Worm (Caenorhabditis elegans) whole organism, young adult: Measurements from ENCODE around the gene rpt-3.

Experiments used
- C17E4.6 ChIP-seq: fragments of 200-800 bp; sonication (Bioruptor generic); IDR thresholded peaks from 2 replicates; pipeline ENCODE4 v1.3.6; 2022; ENCODE audit warnings: missing genetic modification reagents, missing genetic modification characterization, missing compliant biosample characterization
- D2030.7 ChIP-seq: fragments of 200-800 bp; sonication (Bioruptor generic); IDR thresholded peaks from 2 replicates; pipeline ENCODE4 v1.3.6; 2022; ENCODE audit warnings: missing genetic modification reagents, missing genetic modification characterization, missing compliant biosample characterization
- F22D6.2 ChIP-seq: sonication (generic microtip); optimal IDR thresholded peaks from 2 replicates; lab custom pipeline; 2016; ENCODE audit warnings: mild to moderate bottlenecking, missing genetic modification characterization, missing compliant biosample characterization
- F33H1.4 ChIP-seq: fragments of 200-800 bp; sonication (Bioruptor generic); IDR thresholded peaks from 2 replicates; pipeline ENCODE4 v1.3.6; 2022; ENCODE audit warnings: missing genetic modification reagents, missing genetic modification characterization, missing compliant biosample characterization
- F39B2.1 ChIP-seq: fragments of 200-800 bp; sonication (Bioruptor generic); IDR thresholded peaks from 2 replicates; pipeline ENCODE4 v1.3.6; 2022; ENCODE audit warnings: missing genetic modification reagents, missing genetic modification characterization, missing compliant biosample characterization
- F49E8.2 ChIP-seq: sonication (generic microtip); optimal IDR thresholded peaks from 3 replicates; lab custom pipeline; 2017; ENCODE audit warnings: missing genetic modification characterization, mild to moderate bottlenecking, missing compliant biosample characterization, antibody characterized with exemption, moderate library complexity; ENCODE audit not compliant: insufficient read depth
- F52B5.7 ChIP-seq: sonication (generic microtip); optimal IDR thresholded peaks from 2 replicates; lab custom pipeline; 2016; ENCODE audit warnings: mild to moderate bottlenecking, missing genetic modification characterization, missing compliant biosample characterization
- F55B11.4 ChIP-seq: sonication (generic microtip); optimal IDR thresholded peaks from 2 replicates; lab custom pipeline; 2016; ENCODE audit warnings: missing compliant biosample characterization, missing genetic modification characterization, borderline replicate concordance; ENCODE audit not compliant: insufficient read depth
- T07F8.4 ChIP-seq: sonication (generic microtip); optimal IDR thresholded peaks from 2 replicates; lab custom pipeline; 2016; ENCODE audit warnings: mild to moderate bottlenecking, missing genetic modification characterization, moderate library complexity, missing compliant biosample characterization
- T26A5.8 ChIP-seq: sonication (generic microtip); optimal IDR thresholded peaks from 2 replicates; lab custom pipeline; 2016; ENCODE audit warnings: missing genetic modification characterization, missing compliant biosample characterization
- Y56A3A.18 ChIP-seq: fragments of 200-800 bp; sonication (Bioruptor generic); IDR thresholded peaks from 2 replicates; pipeline ENCODE4 v1.3.6; 2022; ENCODE audit warnings: missing genetic modification reagents, missing genetic modification characterization, missing compliant biosample characterization
- Y67H2A.10 ChIP-seq: fragments of 200-800 bp; sonication (Bioruptor generic); conservative IDR thresholded peaks from 2 replicates; pipeline ENCODE4 v1.3.6; 2022; ENCODE audit warnings: missing genetic modification reagents, missing genetic modification characterization, missing compliant biosample characterization
- Y79H2A.3 ChIP-seq: fragments of 200-800 bp; sonication (Bioruptor generic); conservative IDR thresholded peaks from 2 replicates; pipeline ENCODE4 v1.3.6; 2022; ENCODE audit warnings: missing genetic modification reagents, missing genetic modification characterization, missing compliant biosample characterization
- Y95B8A.8 ChIP-seq: fragments of 200-800 bp; sonication (Bioruptor generic); IDR thresholded peaks from 2 replicates; pipeline ENCODE4 v1.3.6; 2022; ENCODE audit warnings: missing genetic modification reagents, missing genetic modification characterization, missing compliant biosample characterization
- ZK185.1 ChIP-seq: sonication (generic microtip); optimal IDR thresholded peaks from 2 replicates; lab custom pipeline; 2016; ENCODE audit warnings: mild to moderate bottlenecking, missing genetic modification characterization, missing compliant biosample characterization; ENCODE audit not compliant: poor library complexity, severe bottlenecking
- athp-1 ChIP-seq: sonication (generic microtip); optimal IDR thresholded peaks from 2 replicates; lab custom pipeline; 2017; ENCODE audit warnings: mild to moderate bottlenecking, missing genetic modification characterization, missing compliant biosample characterization
- bed-1 ChIP-seq: fragments of 200-800 bp; sonication (Bioruptor generic); IDR thresholded peaks from 2 replicates; pipeline ENCODE4 v1.3.6; 2022; ENCODE audit warnings: missing genetic modification reagents, missing genetic modification characterization, missing compliant biosample characterization
- bed-2 ChIP-seq: fragments of 200-800 bp; sonication (Bioruptor generic); IDR thresholded peaks from 2 replicates; pipeline ENCODE4 v1.3.6; 2022; ENCODE audit warnings: missing genetic modification reagents, missing genetic modification characterization, missing compliant biosample characterization
- ceh-100 ChIP-seq: fragments of 200-800 bp; sonication (Bioruptor generic); IDR thresholded peaks from 2 replicates; pipeline ENCODE4 v1.3.6; 2022; ENCODE audit warnings: missing genetic modification reagents, missing genetic modification characterization, missing compliant biosample characterization
- ceh-58 ChIP-seq: fragments of 200-800 bp; sonication (Bioruptor generic); IDR thresholded peaks from 2 replicates; pipeline ENCODE4 v1.3.6; 2022; ENCODE audit warnings: missing genetic modification characterization, missing compliant biosample characterization
- ceh-79 ChIP-seq: sonication (generic microtip); optimal IDR thresholded peaks from 2 replicates; lab custom pipeline; 2017; ENCODE audit warnings: mild to moderate bottlenecking, missing genetic modification characterization, missing compliant biosample characterization
- ceh-91 ChIP-seq: fragments of 200-800 bp; sonication (Bioruptor generic); IDR thresholded peaks from 2 replicates; pipeline ENCODE4 v1.3.6; 2022; ENCODE audit warnings: missing genetic modification reagents, missing genetic modification characterization, missing compliant biosample characterization
- dpff-1 ChIP-seq: sonication (generic microtip); optimal IDR thresholded peaks from 2 replicates; lab custom pipeline; 2017; ENCODE audit warnings: mild to moderate bottlenecking, missing genetic modification characterization, missing compliant biosample characterization
- dpl-1 ChIP-seq: fragments of 150-350 bp; optimal IDR thresholded peaks from 2 replicates; lab custom pipeline; 2014; ENCODE audit warnings: missing biosample characterization, missing genetic modification reagents, missing genetic modification characterization
- efl-1 ChIP-seq: fragments of 150-350 bp; optimal IDR thresholded peaks from 2 replicates; lab custom pipeline; 2014; ENCODE audit warnings: missing biosample characterization, missing genetic modification reagents, missing genetic modification characterization
- ets-4 ChIP-seq: fragments of 200-800 bp; sonication (Bioruptor generic); optimal IDR thresholded peaks from 2 replicates; lab custom pipeline; 2018; ENCODE audit warnings: mild to moderate bottlenecking, missing genetic modification characterization, missing compliant biosample characterization
- hlh-12 ChIP-seq: sonication (generic microtip); optimal IDR thresholded peaks from 2 replicates; lab custom pipeline; 2016; ENCODE audit warnings: missing genetic modification characterization, missing compliant biosample characterization
- hmg-1.2 ChIP-seq: fragments of 200-800 bp; sonication (Bioruptor generic); IDR thresholded peaks from 2 replicates; pipeline ENCODE4 v1.3.6; 2022; ENCODE audit warnings: missing genetic modification reagents, missing genetic modification characterization, missing compliant biosample characterization
- let-607 ChIP-seq, 2 experiments: fragments of 200-800 bp in 1 of 2; sonication (Bioruptor generic) in 1 of 2; sonication (generic microtip) in 1 of 2; optimal IDR thresholded peaks; 2 replicates each; lab custom pipeline; 2016 to 2018; ENCODE audit warnings: mild to moderate bottlenecking in 2 of 2, missing compliant biosample characterization in 2 of 2, missing genetic modification characterization in 2 of 2, moderate library complexity in 2 of 2, missing genotype in 1 of 2
- lin-54 ChIP-seq: fragments of 200-800 bp; sonication (Bioruptor generic); optimal IDR thresholded peaks from 2 replicates; lab custom pipeline; 2018; ENCODE audit warnings: mild to moderate bottlenecking, missing genetic modification characterization, missing compliant biosample characterization
- lsy-27 ChIP-seq: sonication (generic microtip); optimal IDR thresholded peaks from 2 replicates; lab custom pipeline; 2017; ENCODE audit warnings: missing genetic modification characterization, mild to moderate bottlenecking, missing compliant biosample characterization, antibody characterized with exemption, missing genotype, borderline replicate concordance; ENCODE audit not compliant: insufficient read depth
- madf-3 ChIP-seq: fragments of 200-800 bp; sonication (Bioruptor generic); IDR thresholded peaks from 2 replicates; pipeline ENCODE4 v1.3.6; 2022; ENCODE audit warnings: missing genetic modification reagents, missing genetic modification characterization, missing compliant biosample characterization
- nfya-1 ChIP-seq: sonication (generic microtip); optimal IDR thresholded peaks from 2 replicates; lab custom pipeline; 2017; ENCODE audit warnings: antibody characterized with exemption, missing compliant biosample characterization, missing genetic modification characterization, borderline replicate concordance; ENCODE audit not compliant: insufficient read depth
- nfya-2 ChIP-seq: fragments of 200-800 bp; sonication (Bioruptor generic); IDR thresholded peaks from 2 replicates; pipeline ENCODE4 v1.3.6; 2022; ENCODE audit warnings: missing genetic modification reagents, missing genetic modification characterization, missing compliant biosample characterization
- nhr-179 ChIP-seq: sonication (generic microtip); optimal IDR thresholded peaks from 2 replicates; lab custom pipeline; 2016; ENCODE audit warnings: mild to moderate bottlenecking, missing genetic modification characterization, missing compliant biosample characterization
- nhr-27 ChIP-seq: fragments of 200-800 bp; sonication (Bioruptor generic); optimal IDR thresholded peaks from 2 replicates; lab custom pipeline; 2018; ENCODE audit warnings: mild to moderate bottlenecking, missing genetic modification characterization, moderate library complexity, missing compliant biosample characterization
- pha-4 ChIP-seq: fragments of 150-350 bp; sonication (generic microtip); optimal IDR thresholded peaks from 2 replicates; lab custom pipeline; 2014; ENCODE audit warnings: missing biosample characterization, missing genetic modification reagents, missing genetic modification characterization
- rcor-1 ChIP-seq: fragments of 200-800 bp; sonication (Bioruptor generic); IDR thresholded peaks from 2 replicates; pipeline ENCODE4 v1.3.6; 2022; ENCODE audit warnings: missing genetic modification reagents, missing genetic modification characterization, missing compliant biosample characterization
- rpc-1 ChIP-seq, 2 experiments: fragments of 150-350 bp in 1 of 2; sonication (generic microtip) in 1 of 2; optimal IDR thresholded peaks; 2 replicates each; lab custom pipeline; 2014 to 2018; ENCODE audit warnings: missing biosample characterization in 1 of 2, missing genetic modification characterization in 1 of 2, missing genetic modification reagents in 1 of 2, missing genotype in 1 of 2
- sdz-38 ChIP-seq: sonication (generic microtip); optimal IDR thresholded peaks from 2 replicates; lab custom pipeline; 2016; ENCODE audit warnings: missing genotype, missing genetic modification characterization, missing compliant biosample characterization
- snpc-1.3 ChIP-seq: sonication (generic microtip); optimal IDR thresholded peaks from 2 replicates; lab custom pipeline; 2017; ENCODE audit warnings: missing genetic modification characterization, mild to moderate bottlenecking, missing compliant biosample characterization, antibody characterized with exemption, moderate library complexity, missing genotype, missing genetic modification reagents; ENCODE audit not compliant: insufficient read depth
- snpc-4 ChIP-seq, 5 experiments: fragments of 150-350 bp in 1 of 5; sonication (generic microtip) in 4 of 5; optimal IDR thresholded peaks; 2 replicates each; lab custom pipeline; 2014 to 2018; ENCODE audit warnings: missing genetic modification characterization in 5 of 5, missing biosample characterization in 3 of 5, antibody characterized with exemption in 2 of 5, mild to moderate bottlenecking in 2 of 5, missing compliant biosample characterization in 2 of 5, missing genotype in 2 of 5, moderate library complexity in 2 of 5, missing genetic modification reagents in 1 of 5
- somi-1 ChIP-seq: fragments of 200-800 bp; sonication (Bioruptor generic); optimal IDR thresholded peaks from 2 replicates; lab custom pipeline; 2018; ENCODE audit warnings: mild to moderate bottlenecking, missing genetic modification characterization, missing compliant biosample characterization
- unc-62 ChIP-seq: fragments of 150-350 bp; optimal IDR thresholded peaks from 2 replicates; lab custom pipeline; 2014; ENCODE audit warnings: missing biosample characterization, missing genetic modification reagents, missing genetic modification characterization
- ztf-6 ChIP-seq: fragments of 200-800 bp; sonication (Bioruptor generic); IDR thresholded peaks from 2 replicates; pipeline ENCODE4 v1.3.6; 2022; ENCODE audit warnings: missing genetic modification reagents, missing genetic modification characterization, missing compliant biosample characterization

The rpt-3 gene

ce11 chrIII:6442305-6443125 lies 47.1 kb upstream of the rpt-3 start, which contains the start of gene mel-32 (continued):
- TF ChIP-seq F33H1.4 (GFP tag; lab: Robert Waterston, UW): peak; percentile 76
- TF ChIP-seq F22D6.2 (tag; lab: Kevin White, UChicago): no peak
- peak; percentile 64 for TF ChIP-seq ZK185.1 (tag; lab: Kevin White, UChicago)
- no peak for TF ChIP-seq nhr-27 (tag; lab: Kevin White, UChicago)
- TF ChIP-seq madf-3: no peak
- TF ChIP-seq rcor-1 (GFP tag; lab: Robert Waterston, UW): no peak
- TF ChIP-seq C17E4.6 (GFP tag; lab: Robert Waterston, UW): peak; percentile 65; the same call in 1 of the 2 replicates
- 0 out of 2 replicates have a peak, but pooled peaks have one; percentile 72 for TF ChIP-seq Y95B8A.8 (GFP tag; lab: Robert Waterston, UW)
- TF ChIP-seq ets-4 (GFP tag; lab: Kevin White, UChicago): no peak
- no peak for TF ChIP-seq bed-1
- TF ChIP-seq T26A5.8: no peak
- TF ChIP-seq Y56A3A.18 (GFP tag; lab: Robert Waterston, UW): no peak
- TF ChIP-seq F49E8.2: no peak
- no peak for TF ChIP-seq nfya-1 (tag; lab: Kevin White, UChicago)
- no peak for TF ChIP-seq snpc-4 (GFP tag; optimal IDR thresholded peaks at IDR 0.05; lab: Kevin White, UChicago)
- TF ChIP-seq snpc-4 (tag; optimal IDR thresholded peaks at IDR 0.05; lab: Kevin White, UChicago): peak in 1 of 4 experiments; percentile 11
- peak; percentile 89 for TF ChIP-seq dpl-1 (GFP tag; lab: Kevin White, UChicago)
- TF ChIP-seq hmg-1.2: peak; percentile 50; the same call in 1 of the 2 replicates
- TF ChIP-seq sdz-38: no peak
- peak; percentile 80 for TF ChIP-seq lin-54 (GFP tag; lab: Kevin White, UChicago)
- no peak for TF ChIP-seq bed-2 (GFP tag; lab: Robert Waterston, UW)
- no peak for TF ChIP-seq unc-62
- TF ChIP-seq ceh-91 (GFP tag; lab: Robert Waterston, UW): peak; percentile 92
- 0 out of 2 replicates have a peak, but pooled peaks have one; percentile 36 for TF ChIP-seq Y67H2A.10
- TF ChIP-seq dpff-1 (tag; lab: Kevin White, UChicago): no peak
- TF ChIP-seq D2030.7: peak; percentile 91
- peak in 1 of 2 experiments; percentile 21 for TF ChIP-seq let-607 (tag; optimal IDR thresholded peaks at IDR 0.05; lab: Kevin White, UChicago)
- TF ChIP-seq T07F8.4 (tag; lab: Kevin White, UChicago): no peak
- no peak for TF ChIP-seq ztf-6 (GFP tag; lab: Robert Waterston, UW)
- TF ChIP-seq ceh-79 (tag; lab: Kevin White, UChicago): no peak
- TF ChIP-seq nfya-2 (GFP tag; lab: Robert Waterston, UW): no peak
- no peak for TF ChIP-seq F39B2.1 (GFP tag; lab: Robert Waterston, UW)
- no peak for TF ChIP-seq nhr-179 (tag; lab: Kevin White, UChicago)
- TF ChIP-seq pha-4 (tag; lab: Kevin White, UChicago): no peak
- TF ChIP-seq hlh-12 (tag; lab: Kevin White, UChicago): no peak
- peak; percentile 97 for TF ChIP-seq efl-1
- peak; percentile 72; the same call in 1 of the 2 replicates for TF ChIP-seq Y79H2A.3 (GFP tag; lab: Robert Waterston, UW)
- no peak for TF ChIP-seq snpc-1.3 (tag; lab: Kevin White, UChicago)
- TF ChIP-seq somi-1 (GFP tag; lab: Kevin White, UChicago): no peak
- TF ChIP-seq F52B5.7 (tag; lab: Kevin White, UChicago): no peak
- no peak for TF ChIP-seq ceh-58 (GFP tag; lab: Robert Waterston, UW)
- no peak for TF ChIP-seq athp-1 (tag; lab: Kevin White, UChicago)
- no peak for TF ChIP-seq ceh-100 (GFP tag; lab: Robert Waterston, UW)
- no peak for TF ChIP-seq rpc-1 (optimal IDR thresholded peaks at IDR 0.05; lab: Kevin White, UChicago)
- TF ChIP-seq rpc-1 (tag; optimal IDR thresholded peaks at IDR 0.05; lab: Kevin White, UChicago): no peak
- no peak for TF ChIP-seq lsy-27 (tag; lab: Kevin White, UChicago)
- TF ChIP-seq F55B11.4 (tag; lab: Kevin White, UChicago): no peak
